Fruit fly (Drosophila melanogaster): ENCODE data around the gene Tim9a.

- TF ChIP-seq Hnf4 (GFP tag; optimal IDR thresholded peaks at IDR 0.05) (no peak), brk (GFP tag; optimal IDR thresholded peaks at IDR 0.05) (no peak), CrebA (GFP tag; optimal IDR thresholded peaks at IDR 0.05; ENCODE audit: borderline replicate concordance) (no peak), lola (GFP tag; optimal IDR thresholded peaks at IDR 0.05) (no peak), Myc (optimal IDR thresholded peaks at IDR 0.05) (no peak)
These were observed 16.9 kb upstream of the Tim9a start, which contains the start of gene dmrt11E for dm6 chrX:13368149-13368548.

Data from whole organism, wandering third instar larva.